Worm (Caenorhabditis elegans) whole organism, L4 larva: ENCODE measurements around the gene Y39E4B.6.

Experiments used
- Y48G9A.11 ChIP-seq: fragments of 200-800 bp; sonication (Bioruptor generic); IDR thresholded peaks from 2 replicates; pipeline ENCODE4 v1.3.6; 2022; ENCODE audit warnings: missing genetic modification reagents, missing genetic modification characterization, missing compliant biosample characterization
- mep-1 ChIP-seq: fragments of 150-350 bp; sonication (generic microtip); optimal IDR thresholded peaks from 3 replicates; lab custom pipeline; 2014; ENCODE audit warnings: missing biosample characterization, missing genetic modification characterization
- nhr-11 ChIP-seq: fragments of 150-350 bp; optimal IDR thresholded peaks from 2 replicates; lab custom pipeline; 2014; ENCODE audit warnings: missing biosample characterization, missing genetic modification characterization
- ztf-11 ChIP-seq: fragments of 150-350 bp; optimal IDR thresholded peaks from 2 replicates; lab custom pipeline; 2014; ENCODE audit warnings: missing biosample characterization, missing genetic modification characterization

- TF ChIP-seq Y48G9A.11 (no peak), ztf-11 (no peak), nhr-11 (tag; lab: Kevin White, UChicago) (no peak), mep-1 (tag; lab: Kevin White, UChicago) (no peak)
Measured at ce11 chrIII:13030551-13030950, 40.0 kb upstream of the Y39E4B.6 start, which contains the start of gene F14F7.7.
